Worm (Caenorhabditis elegans) whole organism, mixed stage, embryonic: Measurements from ENCODE around the gene C06E4.5.
A peak's percentile ranks its signal among the peaks of the same experiment; 100 is the strongest.

Experiments used
- ceh-39 ChIP-seq: fragments of 150-350 bp; optimal IDR thresholded peaks from 2 replicates; lab custom pipeline; 2014; ENCODE audit warnings: missing biosample characterization, missing genetic modification characterization
- hlh-1 ChIP-seq: fragments of 150-350 bp; optimal IDR thresholded peaks from 2 replicates; lab custom pipeline; 2014; ENCODE audit warnings: missing biosample characterization, missing genetic modification reagents, missing genetic modification characterization
- lin-13 ChIP-seq: fragments of 150-350 bp; optimal IDR thresholded peaks from 2 replicates; lab custom pipeline; 2014; ENCODE audit warnings: missing biosample characterization, missing genetic modification characterization
- lsy-2 ChIP-seq: fragments of 150-350 bp; optimal IDR thresholded peaks from 2 replicates; lab custom pipeline; 2014; ENCODE audit warnings: missing biosample characterization, missing genetic modification characterization
- mep-1 ChIP-seq: fragments of 150-350 bp; optimal IDR thresholded peaks from 2 replicates; lab custom pipeline; 2017; ENCODE audit warnings: missing biosample characterization, missing genetic modification reagents, missing genetic modification characterization, inconsistent platforms
- nhr-2 ChIP-seq: fragments of 150-350 bp; optimal IDR thresholded peaks from 2 replicates; lab custom pipeline; 2014; ENCODE audit warnings: missing biosample characterization, missing genetic modification characterization
- snpc-4 ChIP-seq: fragments of 150-350 bp; optimal IDR thresholded peaks from 2 replicates; lab custom pipeline; 2014; ENCODE audit warnings: missing biosample characterization, missing genetic modification characterization

DNA sequence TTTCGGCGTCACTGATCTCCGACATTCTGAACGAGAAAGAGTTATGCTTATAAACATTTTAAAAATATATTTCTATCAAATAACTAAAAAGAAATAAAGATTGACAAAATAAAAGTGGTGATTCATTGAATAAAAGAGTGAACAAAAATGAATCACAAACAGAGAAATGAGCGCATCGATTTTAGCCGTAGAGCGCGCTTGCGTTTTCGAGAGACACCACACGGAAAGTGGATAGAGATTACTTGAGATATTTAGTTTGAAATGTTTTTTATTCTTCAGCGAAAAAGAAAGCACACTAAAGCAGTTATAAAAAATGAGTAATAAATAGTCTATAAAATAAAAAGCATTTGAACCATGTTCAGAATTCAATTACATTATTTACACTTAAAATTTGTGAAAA is 24.6 kb upstream of the C06E4.5 start, which contains the start of gene cap-1:
- peak; percentile 65 for TF ChIP-seq ceh-39
- TF ChIP-seq nhr-2 (tag; lab: Kevin White, UChicago), result no peak
- peak; percentile 54 for TF ChIP-seq lin-13 (tag; lab: Kevin White, UChicago)
- TF ChIP-seq mep-1 (tag; lab: Kevin White, UChicago), result peak; percentile 78
- peak; percentile 60 for TF ChIP-seq lsy-2
- TF ChIP-seq snpc-4, result no peak
- peak; percentile 47 for TF ChIP-seq hlh-1 (tag; lab: Kevin White, UChicago)
